Worm (Caenorhabditis elegans) whole organism, L2 larva: ENCODE data around the gene F10E7.2.

Experiments used
- C34F6.9 ChIP-seq: fragments of 150-350 bp; optimal IDR thresholded peaks from 2 replicates; lab custom pipeline; 2014; ENCODE audit warnings: missing biosample characterization, missing genetic modification characterization
- F13H6.1 ChIP-seq: sonication (generic microtip); optimal IDR thresholded peaks from 2 replicates; lab custom pipeline; 2016; ENCODE audit warnings: missing genetic modification characterization, missing compliant biosample characterization
- R02D3.7 ChIP-seq: fragments of 150-350 bp; optimal IDR thresholded peaks from 2 replicates; lab custom pipeline; 2014; ENCODE audit warnings: missing biosample characterization, missing genetic modification characterization
- ZK546.5 ChIP-seq: sonication (generic microtip); optimal IDR thresholded peaks from 2 replicates; lab custom pipeline; 2017; ENCODE audit warnings: missing biosample characterization, missing genetic modification characterization
- ama-1 ChIP-seq: fragments of 150-350 bp; optimal IDR thresholded peaks from 2 replicates; lab custom pipeline; 2018; ENCODE audit warnings: inconsistent platforms
- blmp-1 ChIP-seq: sonication (generic microtip); optimal IDR thresholded peaks from 2 replicates; lab custom pipeline; 2017; ENCODE audit warnings: missing genetic modification characterization, mild to moderate bottlenecking, missing compliant biosample characterization, antibody characterized with exemption, moderate library complexity; ENCODE audit not compliant: insufficient read depth
- ceh-82 ChIP-seq: fragments of 150-350 bp; optimal IDR thresholded peaks from 2 replicates; lab custom pipeline; 2014; ENCODE audit warnings: missing biosample characterization, missing genetic modification characterization
- crh-2 ChIP-seq: sonication (generic microtip); optimal IDR thresholded peaks from 2 replicates; lab custom pipeline; 2017; ENCODE audit warnings: missing biosample characterization, missing genetic modification characterization
- dmd-4 ChIP-seq: sonication (generic microtip); optimal IDR thresholded peaks from 2 replicates; lab custom pipeline; 2017; ENCODE audit warnings: missing biosample characterization, missing genetic modification characterization
- egl-27 ChIP-seq: sonication (generic microtip); optimal IDR thresholded peaks from 3 replicates; lab custom pipeline; 2017; ENCODE audit warnings: missing biosample characterization, missing genetic modification reagents, missing genetic modification characterization
- elt-1 ChIP-seq: fragments of 150-350 bp; optimal IDR thresholded peaks from 2 replicates; lab custom pipeline; 2014; ENCODE audit warnings: missing biosample characterization, missing genetic modification characterization
- elt-3 ChIP-seq: sonication (generic microtip); optimal IDR thresholded peaks from 2 replicates; lab custom pipeline; 2017; ENCODE audit warnings: missing biosample characterization, missing genetic modification characterization
- fos-1 ChIP-seq: fragments of 150-350 bp; optimal IDR thresholded peaks from 2 replicates; lab custom pipeline; 2014; ENCODE audit warnings: missing biosample characterization, missing genetic modification characterization
- gmeb-1 ChIP-seq: fragments of 150-350 bp; optimal IDR thresholded peaks from 2 replicates; lab custom pipeline; 2014; ENCODE audit warnings: missing biosample characterization, missing genetic modification characterization
- lin-13 ChIP-seq: fragments of 150-350 bp; optimal IDR thresholded peaks from 2 replicates; lab custom pipeline; 2014; ENCODE audit warnings: missing biosample characterization, missing genetic modification reagents, missing genetic modification characterization
- lin-39 ChIP-seq: fragments of 150-350 bp; optimal IDR thresholded peaks from 2 replicates; lab custom pipeline; 2014; ENCODE audit warnings: missing biosample characterization, missing genetic modification reagents, missing genetic modification characterization
- lsy-2 ChIP-seq, 2 experiments: fragments of 150-350 bp in 1 of 2; sonication (generic microtip) in 1 of 2; optimal IDR thresholded peaks; 2 replicates each; lab custom pipeline; 2014 to 2017; ENCODE audit warnings: missing biosample characterization in 2 of 2, missing genetic modification characterization in 2 of 2
- mdl-1 ChIP-seq, 2 experiments: fragments of 150-350 bp in 1 of 2; sonication (generic microtip) in 1 of 2; optimal IDR thresholded peaks; 2 replicates each; lab custom pipeline; 2017; ENCODE audit warnings: missing biosample characterization in 2 of 2, missing genetic modification characterization in 2 of 2
- nhr-12 ChIP-seq: fragments of 150-350 bp; optimal IDR thresholded peaks from 2 replicates; lab custom pipeline; 2014; ENCODE audit warnings: missing biosample characterization, missing genetic modification characterization
- nhr-129 ChIP-seq: fragments of 150-350 bp; optimal IDR thresholded peaks from 2 replicates; lab custom pipeline; 2014; ENCODE audit warnings: missing biosample characterization, missing genetic modification characterization
- nhr-21 ChIP-seq: fragments of 150-350 bp; optimal IDR thresholded peaks from 2 replicates; lab custom pipeline; 2014; ENCODE audit warnings: missing biosample characterization, missing genetic modification characterization
- nhr-23 ChIP-seq: fragments of 150-350 bp; optimal IDR thresholded peaks from 2 replicates; lab custom pipeline; 2014; ENCODE audit warnings: missing biosample characterization, missing genetic modification reagents, missing genetic modification characterization
- nhr-237 ChIP-seq: fragments of 150-350 bp; optimal IDR thresholded peaks from 2 replicates; lab custom pipeline; 2014; ENCODE audit warnings: missing biosample characterization, missing genetic modification characterization
- nhr-25 ChIP-seq: fragments of 150-350 bp; sonication (generic microtip); optimal IDR thresholded peaks from 3 replicates; lab custom pipeline; 2014; ENCODE audit warnings: missing biosample characterization, missing genetic modification characterization
- nhr-6 ChIP-seq: fragments of 150-350 bp; optimal IDR thresholded peaks from 2 replicates; lab custom pipeline; 2014; ENCODE audit warnings: missing biosample characterization, missing genetic modification characterization
- nhr-77 ChIP-seq: fragments of 150-350 bp; optimal IDR thresholded peaks from 2 replicates; lab custom pipeline; 2014; ENCODE audit warnings: missing biosample characterization, missing genetic modification characterization
- sem-4 ChIP-seq: fragments of 150-350 bp; optimal IDR thresholded peaks from 2 replicates; lab custom pipeline; 2014; ENCODE audit warnings: missing biosample characterization, missing genetic modification reagents, missing genetic modification characterization
- skn-1 ChIP-seq: sonication (generic microtip); optimal IDR thresholded peaks from 2 replicates; lab custom pipeline; 2017; ENCODE audit warnings: missing biosample characterization, missing genetic modification characterization
- sma-3 ChIP-seq: sonication (generic microtip); optimal IDR thresholded peaks from 2 replicates; lab custom pipeline; 2016; ENCODE audit warnings: missing genetic modification reagents, missing genetic modification characterization, missing compliant biosample characterization
- sma-9 ChIP-seq, 2 experiments: fragments of 150-350 bp in 1 of 2; sonication (generic microtip) in 1 of 2; optimal IDR thresholded peaks; 2 replicates each; lab custom pipeline; 2014 to 2016; ENCODE audit warnings: missing genetic modification characterization in 2 of 2, mild to moderate bottlenecking in 1 of 2, missing biosample characterization in 1 of 2, missing compliant biosample characterization in 1 of 2, missing genetic modification reagents in 1 of 2, moderate library complexity in 1 of 2
- snpc-4 ChIP-seq: fragments of 150-350 bp; optimal IDR thresholded peaks from 2 replicates; lab custom pipeline; 2014; ENCODE audit warnings: missing biosample characterization, missing genetic modification characterization
- unc-62 ChIP-seq: fragments of 150-350 bp; optimal IDR thresholded peaks from 2 replicates; lab custom pipeline; 2014; ENCODE audit warnings: missing biosample characterization, missing genetic modification reagents, missing genetic modification characterization
- zag-1 ChIP-seq: fragments of 150-350 bp; optimal IDR thresholded peaks from 2 replicates; lab custom pipeline; 2014; ENCODE audit warnings: missing biosample characterization, missing genetic modification characterization
- ztf-4 ChIP-seq: fragments of 150-350 bp; optimal IDR thresholded peaks from 2 replicates; lab custom pipeline; 2014; ENCODE audit warnings: missing biosample characterization, missing genetic modification characterization

Gene F10E7.2

DNA sequence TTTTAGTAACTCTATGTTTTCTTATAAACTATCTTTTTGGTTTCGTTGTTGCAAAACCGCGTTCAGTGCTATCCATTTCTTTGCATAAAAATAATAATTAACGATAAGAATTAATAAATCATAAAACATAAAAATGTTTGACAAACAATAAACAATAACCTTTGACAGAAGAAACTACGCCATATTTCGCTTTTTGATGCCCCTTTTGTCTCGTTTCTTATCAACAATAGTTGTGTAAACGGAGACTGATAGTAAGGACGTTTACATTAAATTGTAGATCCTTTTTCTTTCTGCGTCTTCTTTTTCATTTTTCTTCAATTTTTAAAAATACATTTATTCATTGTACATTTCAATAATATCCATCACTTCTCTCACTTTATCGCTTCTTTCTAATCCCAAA is 17.0 kb downstream of the F10E7.2 start:
- TF ChIP-seq fos-1 (tag; lab: Kevin White, UChicago) (peak; percentile 67), F13H6.1 (tag; lab: Kevin White, UChicago) (no peak), lin-39 (tag; lab: Kevin White, UChicago) (no peak), skn-1 (tag; lab: Kevin White, UChicago) (no peak), blmp-1 (tag; lab: Kevin White, UChicago) (no peak), sma-9 (GFP tag; optimal IDR thresholded peaks at IDR 0.05; lab: Kevin White, UChicago) (peak; percentile 54), sma-9 (tag; optimal IDR thresholded peaks at IDR 0.05; lab: Kevin White, UChicago) (no peak), nhr-12 (tag; lab: Kevin White, UChicago) (no peak), sem-4 (no peak)

DNA sequence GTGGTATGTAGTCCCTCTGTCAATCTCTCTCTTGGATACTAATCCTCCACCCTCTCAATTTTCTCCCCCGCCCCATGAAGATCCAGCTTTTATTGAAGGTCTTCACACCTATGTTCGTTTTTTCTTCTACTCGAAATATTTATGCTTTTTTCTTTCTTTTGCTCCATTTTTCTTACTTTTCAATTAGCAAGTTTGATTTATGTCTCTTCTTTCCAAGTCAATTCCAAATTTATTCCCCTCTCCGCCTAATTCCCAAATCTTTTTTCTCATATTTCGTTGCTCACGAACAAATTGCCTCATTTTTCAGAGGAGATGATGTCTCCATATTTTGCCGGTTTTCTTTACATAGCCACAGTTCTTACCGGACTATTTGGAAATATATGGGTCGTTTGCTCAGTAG is 22.3 kb downstream of the F10E7.2 start, which contains the start of gene npr-31:
Gene npr-31 (plus strand): TSS at position 301 of the 400 bp plus-strand sequence.
- no peak for TF ChIP-seq nhr-129 (tag; lab: Kevin White, UChicago)
- no peak for TF ChIP-seq crh-2 (tag; lab: Kevin White, UChicago)
- no peak for TF ChIP-seq R02D3.7 (tag; lab: Kevin White, UChicago)

DNA sequence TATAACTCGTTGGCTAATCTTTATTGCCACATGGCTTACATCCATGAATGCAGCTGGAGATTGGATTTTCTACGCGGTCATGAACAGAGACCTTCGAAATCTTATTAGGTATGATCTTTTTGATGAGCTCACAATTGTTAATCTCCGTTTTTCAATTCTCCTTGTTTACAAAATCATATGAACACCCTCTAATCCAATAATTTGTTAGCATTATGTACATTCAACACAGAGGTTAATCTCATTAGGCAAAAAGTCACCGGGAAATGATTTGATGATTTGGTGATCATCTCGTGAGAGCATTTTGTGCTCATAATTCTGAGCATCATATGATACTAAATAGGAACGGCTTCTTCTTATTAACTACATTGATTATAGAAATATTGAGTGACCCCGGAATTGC is 24.2 kb downstream of the F10E7.2 start:
- TF ChIP-seq nhr-237 (tag; lab: Kevin White, UChicago) (no peak), elt-1 (tag; lab: Kevin White, UChicago) (no peak), ama-1 (lab: Kevin White, UChicago) (no peak), zag-1 (tag; lab: Kevin White, UChicago) (no peak), blmp-1 (tag; lab: Kevin White, UChicago) (no peak), nhr-21 (no peak), sma-3 (GFP tag; lab: Kevin White, UChicago) (no peak), nhr-77 (tag; lab: Kevin White, UChicago) (no peak), elt-3 (tag; lab: Kevin White, UChicago) (no peak), lin-39 (tag; lab: Kevin White, UChicago) (no peak)

DNA sequence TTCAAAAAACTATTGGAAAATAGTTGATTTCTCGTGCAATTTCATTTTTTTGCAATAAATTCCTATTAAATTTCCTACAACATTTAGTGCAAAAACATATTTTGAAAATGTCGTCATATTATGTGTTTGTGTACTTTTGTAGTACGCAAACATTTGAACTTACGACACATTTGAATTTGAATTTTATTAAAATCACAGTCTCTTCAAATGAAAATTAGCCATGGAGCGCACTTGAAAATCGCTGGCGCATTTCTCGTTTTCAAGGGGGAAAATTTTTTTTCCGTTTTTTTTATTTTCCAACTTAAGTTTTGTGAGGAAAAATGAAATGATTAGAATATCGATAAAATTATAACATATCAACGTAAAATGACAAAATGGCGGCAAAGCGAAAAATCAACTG is 25.5 kb downstream of the F10E7.2 start:
- TF ChIP-seq C34F6.9 (peak; percentile 62), skn-1 (tag; lab: Kevin White, UChicago) (no peak), crh-2 (tag; lab: Kevin White, UChicago) (peak; percentile 29), egl-27 (tag; lab: Kevin White, UChicago) (no peak), lsy-2 (tag; optimal IDR thresholded peaks at IDR 0.05; lab: Kevin White, UChicago) (peak; percentile 14 to 80), nhr-129 (tag; lab: Kevin White, UChicago) (no peak), nhr-25 (tag; lab: Kevin White, UChicago) (peak; percentile 28), nhr-6 (no peak), gmeb-1 (peak; percentile 29), lin-13 (GFP tag; lab: Kevin White, UChicago) (peak; percentile 39)
- TF ChIP-seq, all 48 proteins: peak for 6

DNA sequence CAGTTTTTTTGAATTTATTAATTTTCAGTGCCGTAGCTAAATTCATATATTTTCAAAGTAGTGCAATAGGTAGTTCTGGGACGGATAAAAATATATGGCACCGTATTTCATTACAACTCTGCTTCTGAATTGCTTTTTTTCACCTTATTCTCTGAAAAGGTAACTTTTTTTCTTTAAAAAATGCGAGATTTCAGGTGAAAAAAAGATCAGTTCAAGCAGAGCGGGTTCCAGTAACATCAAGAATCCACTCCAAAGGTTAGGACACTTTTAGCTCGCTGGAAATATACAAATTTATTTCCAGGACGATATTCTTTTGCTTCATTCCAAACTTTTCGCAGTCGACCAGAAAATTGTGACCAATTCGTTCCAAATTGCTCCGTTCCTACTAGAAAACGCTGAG is 26.1 kb downstream of the F10E7.2 start, which contains the start of gene T07F8.1:
Gene T07F8.1 (plus strand): TSS at position 301 of the 400 bp plus-strand sequence.
- no peak for TF ChIP-seq dmd-4 (tag; lab: Kevin White, UChicago)
- no peak for TF ChIP-seq ztf-4 (tag; lab: Kevin White, UChicago)
- no peak for TF ChIP-seq R02D3.7 (tag; lab: Kevin White, UChicago)
- no peak for TF ChIP-seq nhr-237 (tag; lab: Kevin White, UChicago)
- TF ChIP-seq elt-3 (tag; lab: Kevin White, UChicago), result no peak
- TF ChIP-seq unc-62, result no peak
- no peak for TF ChIP-seq ZK546.5 (tag; lab: Kevin White, UChicago)
- TF ChIP-seq sma-3 (GFP tag; lab: Kevin White, UChicago), result no peak
- TF ChIP-seq nhr-23, result no peak
- TF ChIP-seq snpc-4 (tag; lab: Kevin White, UChicago), result no peak
- TF ChIP-seq nhr-21, result no peak
- TF ChIP-seq ceh-82 (tag; lab: Kevin White, UChicago), result no peak
- TF ChIP-seq lsy-2 (tag; optimal IDR thresholded peaks at IDR 0.05; lab: Kevin White, UChicago), result no peak
- TF ChIP-seq mdl-1 (tag; optimal IDR thresholded peaks at IDR 0.05; lab: Kevin White, UChicago), result no peak
- no peak for TF ChIP-seq elt-1 (tag; lab: Kevin White, UChicago)
- no peak for TF ChIP-seq blmp-1 (tag; lab: Kevin White, UChicago)
- TF ChIP-seq nhr-25 (tag; lab: Kevin White, UChicago), result no peak
